Worm (Caenorhabditis elegans) whole organism, L2 larva: ENCODE results near the gene R09E12.9.

Source experiments
- R02D3.7 ChIP-seq: fragments of 150-350 bp; optimal IDR thresholded peaks from 2 replicates; lab custom pipeline; 2014; ENCODE audit warnings: missing biosample characterization, missing genetic modification characterization
- alr-1 ChIP-seq: fragments of 150-350 bp; optimal IDR thresholded peaks from 2 replicates; lab custom pipeline; 2014; ENCODE audit warnings: missing biosample characterization, missing genetic modification characterization
- aly-2 ChIP-seq: fragments of 150-350 bp; optimal IDR thresholded peaks from 2 replicates; lab custom pipeline; 2014; ENCODE audit warnings: missing biosample characterization, missing genetic modification characterization
- ama-1 ChIP-seq: fragments of 150-350 bp; optimal IDR thresholded peaks from 2 replicates; lab custom pipeline; 2018; ENCODE audit warnings: inconsistent platforms
- blmp-1 ChIP-seq: sonication (generic microtip); optimal IDR thresholded peaks from 2 replicates; lab custom pipeline; 2017; ENCODE audit warnings: missing genetic modification characterization, mild to moderate bottlenecking, missing compliant biosample characterization, antibody characterized with exemption, moderate library complexity; ENCODE audit not compliant: insufficient read depth
- ceh-82 ChIP-seq: fragments of 150-350 bp; optimal IDR thresholded peaks from 2 replicates; lab custom pipeline; 2014; ENCODE audit warnings: missing biosample characterization, missing genetic modification characterization
- crh-2 ChIP-seq: sonication (generic microtip); optimal IDR thresholded peaks from 2 replicates; lab custom pipeline; 2017; ENCODE audit warnings: missing biosample characterization, missing genetic modification characterization
- dmd-4 ChIP-seq: sonication (generic microtip); optimal IDR thresholded peaks from 2 replicates; lab custom pipeline; 2017; ENCODE audit warnings: missing biosample characterization, missing genetic modification characterization
- egl-27 ChIP-seq: sonication (generic microtip); optimal IDR thresholded peaks from 3 replicates; lab custom pipeline; 2017; ENCODE audit warnings: missing biosample characterization, missing genetic modification reagents, missing genetic modification characterization
- elt-1 ChIP-seq: fragments of 150-350 bp; optimal IDR thresholded peaks from 2 replicates; lab custom pipeline; 2014; ENCODE audit warnings: missing biosample characterization, missing genetic modification characterization
- fos-1 ChIP-seq: fragments of 150-350 bp; optimal IDR thresholded peaks from 2 replicates; lab custom pipeline; 2014; ENCODE audit warnings: missing biosample characterization, missing genetic modification characterization
- lin-11 ChIP-seq: fragments of 150-350 bp; sonication (generic microtip); optimal IDR thresholded peaks from 2 replicates; lab custom pipeline; 2014; ENCODE audit warnings: missing biosample characterization, missing genetic modification characterization, inconsistent platforms, mixed read lengths
- lin-13 ChIP-seq: fragments of 150-350 bp; optimal IDR thresholded peaks from 2 replicates; lab custom pipeline; 2014; ENCODE audit warnings: missing biosample characterization, missing genetic modification reagents, missing genetic modification characterization
- lsy-2 ChIP-seq, 2 experiments: fragments of 150-350 bp in 1 of 2; sonication (generic microtip) in 1 of 2; optimal IDR thresholded peaks; 2 replicates each; lab custom pipeline; 2014 to 2017; ENCODE audit warnings: missing biosample characterization in 2 of 2, missing genetic modification characterization in 2 of 2
- mab-5 ChIP-seq: fragments of 150-350 bp; optimal IDR thresholded peaks from 2 replicates; lab custom pipeline; 2014; ENCODE audit warnings: missing biosample characterization, missing genetic modification characterization
- mbf-1 ChIP-seq: sonication (generic microtip); optimal IDR thresholded peaks from 2 replicates; lab custom pipeline; 2017; ENCODE audit warnings: missing biosample characterization, missing genetic modification characterization
- mdl-1 ChIP-seq, 2 experiments: fragments of 150-350 bp in 1 of 2; sonication (generic microtip) in 1 of 2; optimal IDR thresholded peaks; 2 replicates each; lab custom pipeline; 2017; ENCODE audit warnings: missing biosample characterization in 2 of 2, missing genetic modification characterization in 2 of 2
- nhr-10 ChIP-seq: sonication (generic microtip); optimal IDR thresholded peaks from 2 replicates; lab custom pipeline; 2017; ENCODE audit warnings: missing biosample characterization, missing genetic modification characterization
- nhr-12 ChIP-seq: fragments of 150-350 bp; optimal IDR thresholded peaks from 2 replicates; lab custom pipeline; 2014; ENCODE audit warnings: missing biosample characterization, missing genetic modification characterization
- nhr-129 ChIP-seq: fragments of 150-350 bp; optimal IDR thresholded peaks from 2 replicates; lab custom pipeline; 2014; ENCODE audit warnings: missing biosample characterization, missing genetic modification characterization
- nhr-21 ChIP-seq: fragments of 150-350 bp; optimal IDR thresholded peaks from 2 replicates; lab custom pipeline; 2014; ENCODE audit warnings: missing biosample characterization, missing genetic modification characterization
- nhr-23 ChIP-seq: fragments of 150-350 bp; optimal IDR thresholded peaks from 2 replicates; lab custom pipeline; 2014; ENCODE audit warnings: missing biosample characterization, missing genetic modification reagents, missing genetic modification characterization
- nhr-25 ChIP-seq: fragments of 150-350 bp; sonication (generic microtip); optimal IDR thresholded peaks from 3 replicates; lab custom pipeline; 2014; ENCODE audit warnings: missing biosample characterization, missing genetic modification characterization
- peb-1 ChIP-seq: fragments of 150-350 bp; optimal IDR thresholded peaks from 2 replicates; lab custom pipeline; 2014; ENCODE audit warnings: missing biosample characterization, missing genetic modification characterization
- sem-4 ChIP-seq: fragments of 150-350 bp; optimal IDR thresholded peaks from 2 replicates; lab custom pipeline; 2014; ENCODE audit warnings: missing biosample characterization, missing genetic modification reagents, missing genetic modification characterization
- skn-1 ChIP-seq: sonication (generic microtip); optimal IDR thresholded peaks from 2 replicates; lab custom pipeline; 2017; ENCODE audit warnings: missing biosample characterization, missing genetic modification characterization
- sma-9 ChIP-seq, 2 experiments: fragments of 150-350 bp in 1 of 2; sonication (generic microtip) in 1 of 2; optimal IDR thresholded peaks; 2 replicates each; lab custom pipeline; 2014 to 2016; ENCODE audit warnings: missing genetic modification characterization in 2 of 2, mild to moderate bottlenecking in 1 of 2, missing biosample characterization in 1 of 2, missing compliant biosample characterization in 1 of 2, missing genetic modification reagents in 1 of 2, moderate library complexity in 1 of 2
- snpc-4 ChIP-seq: fragments of 150-350 bp; optimal IDR thresholded peaks from 2 replicates; lab custom pipeline; 2014; ENCODE audit warnings: missing biosample characterization, missing genetic modification characterization
- unc-55 ChIP-seq: fragments of 150-350 bp; sonication (generic microtip); optimal IDR thresholded peaks from 3 replicates; lab custom pipeline; 2014; ENCODE audit warnings: missing biosample characterization, missing genetic modification reagents, missing genetic modification characterization
- zag-1 ChIP-seq: fragments of 150-350 bp; optimal IDR thresholded peaks from 2 replicates; lab custom pipeline; 2014; ENCODE audit warnings: missing biosample characterization, missing genetic modification characterization
- ztf-1 ChIP-seq: fragments of 200-800 bp; sonication (Bioruptor generic); conservative IDR thresholded peaks from 2 replicates; pipeline ENCODE4 v1.3.6; 2022; ENCODE audit warnings: missing genetic modification characterization, missing compliant biosample characterization
- ztf-4 ChIP-seq: fragments of 150-350 bp; optimal IDR thresholded peaks from 2 replicates; lab custom pipeline; 2014; ENCODE audit warnings: missing biosample characterization, missing genetic modification characterization

Gene R09E12.9

DNA sequence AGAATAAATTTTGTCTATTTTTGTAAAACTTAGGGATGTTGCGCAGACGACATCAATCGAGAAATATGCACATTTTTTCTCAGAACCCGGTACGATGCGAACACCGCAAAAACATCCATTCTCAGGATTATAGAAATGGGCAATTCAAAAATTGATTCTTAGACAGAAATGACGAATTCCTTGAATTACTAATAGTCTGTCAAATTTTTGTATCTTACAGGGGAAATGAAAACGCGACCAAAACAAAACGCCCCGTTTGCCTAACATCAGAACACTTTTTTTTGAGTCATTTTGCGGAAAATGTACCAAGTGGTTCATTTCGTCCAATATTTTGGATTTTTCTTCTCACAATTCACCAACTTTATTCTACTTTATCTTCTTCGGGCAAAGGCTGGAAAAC lies 34.1 kb upstream of the R09E12.9 start, which contains the start of gene str-134:
Gene str-134, plus strand, starts transcription at position 301 of the 400 bp plus-strand sequence.
- no peak for TF ChIP-seq aly-2
- no peak for TF ChIP-seq R02D3.7 (tag; lab: Kevin White, UChicago)
- TF ChIP-seq, all 48 proteins: peak for 0

DNA sequence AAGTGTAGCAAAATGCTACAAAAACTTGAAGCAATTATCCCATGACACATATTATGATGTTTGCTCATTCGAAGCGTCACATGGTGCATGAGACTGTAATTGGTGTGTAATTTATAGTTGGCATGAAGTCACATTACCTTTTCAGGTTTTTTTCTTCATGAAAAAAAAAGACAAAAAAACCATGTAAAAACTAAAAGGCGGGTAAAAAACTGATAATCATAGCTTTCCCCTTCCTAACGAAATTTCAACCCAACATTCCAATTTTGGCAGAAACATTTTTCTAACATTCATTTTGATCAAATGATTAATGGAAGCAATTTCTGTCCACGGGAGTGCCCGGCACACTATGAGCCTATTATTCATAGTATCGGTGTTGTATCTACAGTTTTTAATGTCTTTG lies 29.4 kb upstream of the R09E12.9 start, which contains the start of gene sri-4:
Gene sri-4, plus strand, starts transcription at position 301 of the 400 bp plus-strand sequence.
- TF ChIP-seq sma-9 (GFP tag; optimal IDR thresholded peaks at IDR 0.05; lab: Kevin White, UChicago) (no peak), sma-9 (tag; optimal IDR thresholded peaks at IDR 0.05; lab: Kevin White, UChicago) (no peak), lin-13 (no peak), ceh-82 (tag; lab: Kevin White, UChicago) (no peak), peb-1 (tag; lab: Kevin White, UChicago) (no peak), alr-1 (tag; lab: Kevin White, UChicago) (no peak), nhr-129 (tag; lab: Kevin White, UChicago) (no peak), ztf-4 (tag; lab: Kevin White, UChicago) (no peak), fos-1 (tag; lab: Kevin White, UChicago) (no peak), nhr-23 (tag; lab: Kevin White, UChicago) (no peak), blmp-1 (tag; lab: Kevin White, UChicago) (no peak), crh-2 (tag; lab: Kevin White, UChicago) (no peak)

DNA sequence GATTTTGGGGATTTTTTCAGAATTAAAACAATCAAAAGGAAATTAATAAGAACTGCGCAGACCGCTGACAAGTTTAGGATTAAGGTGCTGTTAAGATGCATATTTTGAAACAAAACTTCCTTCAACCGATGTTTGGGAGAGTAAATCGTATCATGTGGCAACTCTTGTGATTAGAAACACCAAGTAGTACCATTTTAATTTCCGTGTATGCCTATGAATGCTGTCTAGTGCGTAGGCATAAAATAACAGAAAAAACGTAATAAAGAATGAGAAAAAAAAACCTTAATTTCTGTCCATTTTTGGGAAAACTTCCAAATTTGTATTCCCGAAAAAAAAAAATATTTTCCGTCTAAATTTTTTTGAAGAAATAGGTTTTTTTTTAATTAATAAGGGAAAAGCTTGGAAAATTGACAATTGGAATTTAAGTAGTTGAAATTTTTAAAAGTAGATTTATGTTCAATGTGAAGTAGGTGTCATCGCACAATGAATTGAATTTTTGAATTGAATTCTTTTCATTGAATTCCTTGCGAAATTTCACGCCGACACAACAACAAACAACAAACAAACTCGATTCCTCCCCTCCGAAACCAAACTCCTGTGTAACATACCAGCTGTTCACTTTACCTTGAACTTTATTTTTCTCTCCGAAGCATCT lies 24.6 kb upstream of the R09E12.9 start, which contains the start of the genes str-262 and srp-1:
Gene str-262, minus strand, starts transcription at position 101 of the 655 bp plus-strand sequence.
Gene srp-1, plus strand, starts transcription at position 605 of the 655 bp plus-strand sequence.
- TF ChIP-seq lin-11 (tag; lab: Kevin White, UChicago): no peak
- TF ChIP-seq nhr-10 (tag; lab: Kevin White, UChicago): no peak
- TF ChIP-seq nhr-25 (tag; lab: Kevin White, UChicago): no peak
- no peak for TF ChIP-seq nhr-129 (tag; lab: Kevin White, UChicago)
- no peak for TF ChIP-seq ama-1 (lab: Kevin White, UChicago)
- TF ChIP-seq dmd-4 (tag; lab: Kevin White, UChicago): no peak
- no peak for TF ChIP-seq zag-1 (tag; lab: Kevin White, UChicago)
- no peak for TF ChIP-seq ztf-1 (GFP tag; lab: Robert Waterston, UW)
- TF ChIP-seq mdl-1 (tag; optimal IDR thresholded peaks at IDR 0.05; lab: Kevin White, UChicago): no peak
- no peak for TF ChIP-seq R02D3.7 (tag; lab: Kevin White, UChicago)
- TF ChIP-seq elt-1 (tag; lab: Kevin White, UChicago): no peak
- TF ChIP-seq nhr-12 (tag; lab: Kevin White, UChicago): no peak
- TF ChIP-seq, all 48 proteins: peak for 0

DNA sequence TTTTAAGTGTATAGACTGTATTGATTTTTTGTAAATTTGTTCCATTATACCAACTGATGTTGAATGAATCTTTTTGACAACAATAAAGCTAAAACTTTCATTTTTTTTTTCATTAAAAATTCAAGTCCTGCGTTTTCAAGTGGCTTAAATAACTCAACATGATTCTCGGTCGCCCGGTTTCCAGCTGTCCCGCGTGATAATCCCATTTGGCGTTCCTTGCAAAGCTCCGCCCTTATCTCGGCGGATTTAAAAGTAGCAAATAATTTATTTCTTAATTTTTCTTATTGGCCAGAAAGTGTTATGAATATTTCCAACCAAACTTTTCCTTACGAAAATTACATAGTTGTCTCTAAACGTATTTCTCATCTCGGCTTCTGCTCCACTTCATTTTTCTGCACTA lies 21.2 kb upstream of the R09E12.9 start, which contains the start of gene str-20:
Gene str-20, plus strand, starts transcription at position 301 of the 400 bp plus-strand sequence.
- no peak for TF ChIP-seq blmp-1 (tag; lab: Kevin White, UChicago)
- TF ChIP-seq ama-1 (lab: Kevin White, UChicago): no peak
- no peak for TF ChIP-seq mab-5 (tag; lab: Kevin White, UChicago)
- TF ChIP-seq mdl-1 (tag; optimal IDR thresholded peaks at IDR 0.05; lab: Kevin White, UChicago): no peak
- TF ChIP-seq lsy-2 (tag; optimal IDR thresholded peaks at IDR 0.05; lab: Kevin White, UChicago): no peak
- no peak for TF ChIP-seq nhr-21 (tag; lab: Kevin White, UChicago)
- TF ChIP-seq unc-55: no peak
- TF ChIP-seq nhr-10 (tag; lab: Kevin White, UChicago): no peak
- no peak for TF ChIP-seq skn-1 (tag; lab: Kevin White, UChicago)
- no peak for TF ChIP-seq ceh-82 (tag; lab: Kevin White, UChicago)
- TF ChIP-seq sem-4 (tag; lab: Kevin White, UChicago): no peak
- no peak for TF ChIP-seq egl-27 (tag; lab: Kevin White, UChicago)
- no peak for TF ChIP-seq snpc-4 (tag; lab: Kevin White, UChicago)

DNA sequence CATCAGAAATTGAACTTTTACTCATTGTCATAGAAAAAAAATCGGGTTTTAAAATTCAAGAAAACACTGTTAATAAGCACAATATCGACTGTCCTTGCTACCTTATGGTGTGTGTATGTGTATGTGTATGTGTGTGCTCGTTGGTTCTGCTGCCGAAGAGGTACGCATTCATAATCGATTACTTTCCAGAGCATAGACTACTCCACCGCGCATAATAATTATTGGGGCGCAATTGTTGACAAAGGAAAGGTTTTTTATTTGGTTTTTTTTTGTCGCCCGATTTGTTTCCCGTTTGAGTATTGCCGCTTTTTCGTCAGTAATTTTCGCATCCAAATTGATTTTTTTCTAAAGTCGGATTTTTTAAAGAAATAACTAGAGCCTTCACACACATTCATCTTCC lies 16.2 kb upstream of the R09E12.9 start, which contains the start of gene C05E4.15:
Gene C05E4.15, minus strand, starts transcription at position 101 of the 400 bp plus-strand sequence.
- TF ChIP-seq sma-9 (GFP tag; optimal IDR thresholded peaks at IDR 0.05; lab: Kevin White, UChicago): no peak
- no peak for TF ChIP-seq sma-9 (tag; optimal IDR thresholded peaks at IDR 0.05; lab: Kevin White, UChicago)
- TF ChIP-seq mbf-1: no peak
